Fruit fly (Drosophila melanogaster): ENCODE measurements around the gene Klp68D.

DNA sequence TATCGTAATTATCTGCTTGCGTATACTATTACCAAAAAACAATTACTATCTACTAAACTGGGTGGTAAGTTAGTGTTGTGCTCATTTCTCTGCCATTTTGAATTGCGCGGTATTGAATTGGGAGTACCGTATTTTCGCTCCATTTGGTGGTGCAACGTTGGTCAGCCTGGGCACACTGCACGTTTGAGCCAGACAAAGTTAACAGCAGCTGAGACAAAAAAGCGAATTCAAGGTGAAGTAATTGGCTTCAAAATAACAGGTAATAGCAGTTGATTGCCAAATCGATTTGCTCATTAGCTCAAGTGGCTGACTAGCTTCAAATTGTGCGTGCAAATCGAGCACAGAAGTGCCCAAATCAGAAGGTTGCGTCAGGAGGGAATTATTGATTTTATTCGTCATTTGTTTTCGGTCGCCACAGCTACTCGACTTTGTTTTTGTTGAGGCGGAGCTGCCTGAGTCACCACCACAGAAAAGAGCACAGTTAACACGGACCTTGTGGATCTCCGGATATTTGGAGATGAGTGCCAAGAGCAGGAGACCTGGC, at the start of gene Klp68D:
- TF ChIP-seq CG8478 (optimal IDR thresholded peaks at IDR 0.05), result no peak
- no peak for TF ChIP-seq CTCF (optimal IDR thresholded peaks at IDR 0.05)
